Worm (Caenorhabditis elegans): ENCODE measurements around the gene C32A9.1.

C32A9.1 gene

ce11 chrX:10260035-10260434 lies at the start of gene C32A9.1:
Gene C32A9.1, minus strand, starts transcription at chrX:10260135.
- TF ChIP-seq klf-2 (GFP tag; conservative IDR thresholded peaks at IDR 0.05) (no peak), ztf-29 (GFP tag; IDR thresholded peaks at IDR 0.05) (no peak), T22C8.4 (GFP tag; IDR thresholded peaks at IDR 0.05) (no peak), cog-1 (tag; optimal IDR thresholded peaks at IDR 0.05) (no peak), tab-1 (GFP tag; IDR thresholded peaks at IDR 0.05) (no peak), ztf-23 (GFP tag; IDR thresholded peaks at IDR 0.05) (no peak), flt-1 (GFP tag; IDR thresholded peaks at IDR 0.05) (no peak), med-1 (GFP tag; optimal IDR thresholded peaks at IDR 0.05; ENCODE audit: insufficient read depth) (no peak), ref-1 (GFP tag; conservative IDR thresholded peaks at IDR 0.05) (no peak)

DNA sequence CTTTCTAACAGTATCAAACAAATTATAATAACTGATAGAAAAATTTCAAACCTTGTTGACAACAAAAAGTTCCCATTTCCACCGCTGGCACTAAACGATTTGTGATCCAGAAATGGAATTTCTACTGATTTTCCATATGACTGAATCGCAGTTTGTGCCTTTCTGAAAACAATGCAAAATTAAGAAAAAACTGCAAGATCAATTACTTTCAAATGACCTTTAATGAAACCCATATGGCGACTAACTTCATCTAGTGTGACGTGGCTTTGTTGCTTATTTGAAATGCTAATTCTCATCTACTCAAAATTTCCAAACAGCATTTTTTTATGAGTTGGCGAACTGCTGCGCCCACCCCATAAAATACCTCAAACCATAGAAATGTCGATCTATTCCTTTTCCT lies 47.6 kb upstream of the C32A9.1 start, which contains the start of gene F41E7.7:
F41E7.7 (plus strand) TSS at position 301 of the 400 bp plus-strand sequence.
- TF ChIP-seq ref-1 (GFP tag; conservative IDR thresholded peaks at IDR 0.05) (no peak), ztf-23 (GFP tag; IDR thresholded peaks at IDR 0.05) (no peak), cog-1 (tag; optimal IDR thresholded peaks at IDR 0.05) (no peak), flt-1 (GFP tag; IDR thresholded peaks at IDR 0.05) (no peak), tab-1 (GFP tag; IDR thresholded peaks at IDR 0.05) (no peak), T22C8.4 (GFP tag; IDR thresholded peaks at IDR 0.05) (no peak), ztf-29 (GFP tag; IDR thresholded peaks at IDR 0.05) (no peak)

ce11 chrX:10306923-10307322 lies 47.0 kb upstream of the C32A9.1 start:
- no peak for TF ChIP-seq klf-2 (GFP tag; conservative IDR thresholded peaks at IDR 0.05)
- TF ChIP-seq ref-1 (GFP tag; conservative IDR thresholded peaks at IDR 0.05): no peak

ce11 chrX:10306289-10306688 lies 46.4 kb upstream of the C32A9.1 start, which contains the start of gene cnc-8:
Gene cnc-8, plus strand, starts transcription at chrX:10306595.
- TF ChIP-seq ref-1 (GFP tag; conservative IDR thresholded peaks at IDR 0.05) (no peak), T22C8.4 (GFP tag; IDR thresholded peaks at IDR 0.05) (no peak), cog-1 (tag; optimal IDR thresholded peaks at IDR 0.05) (no peak), ztf-23 (GFP tag; IDR thresholded peaks at IDR 0.05) (no peak), klf-2 (GFP tag; conservative IDR thresholded peaks at IDR 0.05) (no peak), flt-1 (GFP tag; IDR thresholded peaks at IDR 0.05) (no peak)

ce11 chrX:10304178-10304577 lies 44.2 kb upstream of the C32A9.1 start, which contains the start of gene fipr-21:
Gene fipr-21, plus strand, starts transcription at chrX:10304529.
- TF ChIP-seq med-1 (GFP tag; optimal IDR thresholded peaks at IDR 0.05; ENCODE audit: insufficient read depth) (no peak), ztf-23 (GFP tag; IDR thresholded peaks at IDR 0.05) (no peak), ztf-29 (GFP tag; IDR thresholded peaks at IDR 0.05) (no peak), T22C8.4 (GFP tag; IDR thresholded peaks at IDR 0.05) (no peak), ref-1 (GFP tag; conservative IDR thresholded peaks at IDR 0.05) (no peak), tab-1 (GFP tag; IDR thresholded peaks at IDR 0.05) (no peak), klf-2 (GFP tag; conservative IDR thresholded peaks at IDR 0.05) (no peak), cog-1 (tag; optimal IDR thresholded peaks at IDR 0.05) (no peak), flt-1 (GFP tag; IDR thresholded peaks at IDR 0.05) (no peak)

DNA sequence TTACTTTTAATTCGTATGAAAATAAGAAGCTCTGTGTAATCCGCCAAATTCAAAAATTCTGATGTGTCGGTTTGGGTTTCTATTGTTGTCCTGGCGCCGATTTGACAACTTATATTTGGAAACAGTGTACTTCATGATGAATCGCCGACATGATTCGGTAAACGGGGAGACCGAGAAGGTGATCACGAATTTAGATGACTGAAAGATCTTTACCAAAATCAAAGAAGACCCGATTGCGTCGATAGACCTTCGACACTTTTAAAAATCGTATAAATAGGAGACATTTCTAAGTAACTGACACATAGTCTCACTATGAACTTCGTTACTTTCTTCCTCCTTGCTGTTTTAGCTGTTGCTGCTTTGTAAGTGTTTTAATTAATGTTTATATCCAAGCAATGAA lies 42.5 kb upstream of the C32A9.1 start, which contains the start of gene fip-5:
fip-5 (plus strand) TSS at position 312 of the 400 bp plus-strand sequence.
- TF ChIP-seq cog-1 (tag; optimal IDR thresholded peaks at IDR 0.05): no peak

DNA sequence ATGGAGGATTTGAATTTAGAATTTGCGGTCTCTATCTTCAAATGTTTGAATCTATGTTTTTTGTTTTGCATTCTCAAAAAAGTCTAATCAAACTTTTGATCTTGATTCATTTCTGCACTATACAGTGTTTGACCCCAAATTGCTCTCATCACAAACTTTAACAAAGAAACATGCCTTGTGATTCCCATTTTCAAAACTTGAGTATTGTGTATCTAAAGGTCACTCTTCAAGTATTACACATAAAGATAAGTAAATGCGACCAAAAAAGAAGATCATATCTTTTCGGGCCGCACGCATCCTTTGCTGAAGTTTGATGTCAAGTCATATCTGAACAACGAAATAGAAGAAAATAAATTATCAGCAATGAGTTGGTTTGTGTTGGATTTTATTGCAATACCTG lies 42.0 kb upstream of the C32A9.1 start:
- TF ChIP-seq cog-1 (tag; optimal IDR thresholded peaks at IDR 0.05): no peak
- TF ChIP-seq T22C8.4 (GFP tag; IDR thresholded peaks at IDR 0.05): no peak
- no peak for TF ChIP-seq med-1 (GFP tag; optimal IDR thresholded peaks at IDR 0.05; ENCODE audit: insufficient read depth)
- TF ChIP-seq ref-1 (GFP tag; conservative IDR thresholded peaks at IDR 0.05): no peak
- no peak for TF ChIP-seq ztf-29 (GFP tag; IDR thresholded peaks at IDR 0.05)
- TF ChIP-seq flt-1 (GFP tag; IDR thresholded peaks at IDR 0.05): no peak
- TF ChIP-seq tab-1 (GFP tag; IDR thresholded peaks at IDR 0.05): no peak
- no peak for TF ChIP-seq ztf-23 (GFP tag; IDR thresholded peaks at IDR 0.05)
- TF ChIP-seq klf-2 (GFP tag; conservative IDR thresholded peaks at IDR 0.05): no peak

DNA sequence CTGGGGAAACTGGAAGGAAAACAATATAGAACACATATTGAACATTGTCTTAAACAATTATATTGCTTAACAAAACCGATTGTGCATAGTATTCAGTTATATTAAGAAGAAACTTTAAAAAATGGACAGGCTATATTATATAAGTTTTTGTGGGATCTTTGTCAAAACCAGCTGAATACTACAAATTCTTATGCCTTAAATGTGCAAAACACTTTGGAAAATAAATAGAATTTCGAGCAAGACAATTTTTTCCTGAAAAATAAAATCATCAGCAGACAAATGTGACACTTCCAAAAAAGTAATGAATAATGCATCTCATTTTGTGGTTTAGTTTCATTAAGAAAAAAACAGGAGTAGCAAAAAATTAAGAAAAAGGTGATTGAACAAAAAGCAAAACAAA lies 37.5 kb upstream of the C32A9.1 start:
- no peak for TF ChIP-seq ztf-29 (GFP tag; IDR thresholded peaks at IDR 0.05)
- TF ChIP-seq flt-1 (GFP tag; IDR thresholded peaks at IDR 0.05): no peak
- TF ChIP-seq cog-1 (tag; optimal IDR thresholded peaks at IDR 0.05): no peak
- TF ChIP-seq med-1 (GFP tag; optimal IDR thresholded peaks at IDR 0.05; ENCODE audit: insufficient read depth): no peak
- TF ChIP-seq klf-2 (GFP tag; conservative IDR thresholded peaks at IDR 0.05): no peak
- TF ChIP-seq ztf-23 (GFP tag; IDR thresholded peaks at IDR 0.05): no peak
- no peak for TF ChIP-seq T22C8.4 (GFP tag; IDR thresholded peaks at IDR 0.05)
- no peak for TF ChIP-seq ref-1 (GFP tag; conservative IDR thresholded peaks at IDR 0.05)
- no peak for TF ChIP-seq tab-1 (GFP tag; IDR thresholded peaks at IDR 0.05)

DNA sequence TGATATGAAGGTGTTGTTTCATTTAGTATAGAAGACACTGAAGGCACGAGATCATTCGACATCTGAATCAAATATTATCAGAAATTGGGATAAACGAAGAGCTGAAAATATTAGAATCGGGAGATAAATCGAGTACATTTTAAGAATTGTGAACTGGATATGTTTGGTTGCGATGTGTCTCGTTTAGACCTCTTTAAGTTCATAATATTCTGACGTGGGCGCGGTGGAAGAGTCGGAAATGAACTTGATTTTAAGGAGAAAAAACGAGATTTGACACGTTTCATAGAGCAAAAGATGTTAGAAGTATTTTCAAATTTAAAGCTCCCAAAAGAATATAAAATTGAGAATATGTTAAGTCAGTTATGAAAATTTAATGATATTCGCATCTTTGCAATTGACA lies 25.7 kb upstream of the C32A9.1 start, which contains the start of gene npr-6:
npr-6 (minus strand) TSS at position 101 of the 400 bp plus-strand sequence.
- TF ChIP-seq T22C8.4 (GFP tag; IDR thresholded peaks at IDR 0.05) (no peak), ztf-29 (GFP tag; IDR thresholded peaks at IDR 0.05) (no peak), cog-1 (tag; optimal IDR thresholded peaks at IDR 0.05) (no peak), klf-2 (GFP tag; conservative IDR thresholded peaks at IDR 0.05) (no peak), flt-1 (GFP tag; IDR thresholded peaks at IDR 0.05) (no peak), ref-1 (GFP tag; conservative IDR thresholded peaks at IDR 0.05) (no peak)

DNA sequence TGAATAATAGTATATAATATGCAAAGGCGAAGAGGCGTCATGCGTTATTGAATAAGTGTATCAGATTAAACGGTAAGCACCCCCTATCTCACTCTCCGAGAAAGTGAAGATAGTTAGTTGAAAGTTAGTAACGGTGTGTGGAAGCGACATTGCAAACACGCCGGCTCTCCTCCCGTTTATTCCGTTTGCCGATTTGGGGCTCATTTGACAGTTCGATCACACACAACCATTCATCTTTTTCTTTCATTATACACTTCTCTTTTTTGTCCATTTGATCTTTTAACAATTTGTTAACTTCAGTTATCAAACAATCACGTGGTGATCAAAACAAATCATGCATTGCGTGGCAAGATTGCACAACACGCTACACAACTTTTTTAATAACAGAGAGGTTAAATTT lies 19.4 kb upstream of the C32A9.1 start, which contains the start of gene slc-9B.1:
slc-9B.1 (plus strand) TSS at position 301 of the 400 bp plus-strand sequence.
- TF ChIP-seq klf-2 (GFP tag; conservative IDR thresholded peaks at IDR 0.05): no peak
- no peak for TF ChIP-seq flt-1 (GFP tag; IDR thresholded peaks at IDR 0.05)
- no peak for TF ChIP-seq T22C8.4 (GFP tag; IDR thresholded peaks at IDR 0.05)
- TF ChIP-seq ztf-29 (GFP tag; IDR thresholded peaks at IDR 0.05): no peak
- TF ChIP-seq ref-1 (GFP tag; conservative IDR thresholded peaks at IDR 0.05): no peak
- TF ChIP-seq tab-1 (GFP tag; IDR thresholded peaks at IDR 0.05): no peak
- TF ChIP-seq ztf-23 (GFP tag; IDR thresholded peaks at IDR 0.05): no peak
- TF ChIP-seq cog-1 (tag; optimal IDR thresholded peaks at IDR 0.05): no peak
- no peak for TF ChIP-seq med-1 (GFP tag; optimal IDR thresholded peaks at IDR 0.05; ENCODE audit: insufficient read depth)
